Fruit fly (Drosophila melanogaster) whole organism, prepupa: ENCODE measurements around the gene nmdyn-D7.
A peak's percentile ranks its signal among the peaks of the same experiment; 100 is the strongest.

Experiments
- CG10631 ChIP-seq: fragments of 200-800 bp; sonication (Bioruptor generic); optimal IDR thresholded peaks from 2 replicates; lab custom pipeline; 2016; ENCODE audit warnings: missing biosample characterization, missing genetic modification characterization
- CG11762 ChIP-seq: fragments of 200-800 bp; sonication (Bioruptor generic); optimal IDR thresholded peaks from 3 replicates; lab custom pipeline; 2016; ENCODE audit warnings: missing biosample characterization, missing genetic modification characterization; ENCODE audit not compliant: insufficient read depth
- CG1621 ChIP-seq: fragments of 200-800 bp; sonication (Bioruptor generic); optimal IDR thresholded peaks from 3 replicates; lab custom pipeline; 2018; ENCODE audit warnings: missing biosample characterization, mild to moderate bottlenecking, missing genetic modification characterization
- CG16779 ChIP-seq: fragments of 200-800 bp; sonication (Bioruptor generic); optimal IDR thresholded peaks from 3 replicates; lab custom pipeline; 2017; ENCODE audit warnings: missing biosample characterization, mild to moderate bottlenecking, missing genetic modification characterization
- CG3032 ChIP-seq: fragments of 200-800 bp; optimal IDR thresholded peaks from 2 replicates; lab custom pipeline; 2019; ENCODE audit warnings: missing biosample characterization, mild to moderate bottlenecking, missing genetic modification characterization, moderate library complexity
- CG32006 ChIP-seq: fragments of 200-800 bp; sonication (Bioruptor generic); optimal IDR thresholded peaks from 3 replicates; lab custom pipeline; 2017; ENCODE audit warnings: missing biosample characterization, mild to moderate bottlenecking, missing genetic modification characterization
- CG6163 ChIP-seq: fragments of 200-800 bp; sonication (Bioruptor generic); IDR thresholded peaks from 3 replicates; pipeline ENCODE4 v1.3.6; 2022; ENCODE audit warnings: missing biosample characterization, missing genetic modification characterization
- CG6276 ChIP-seq: fragments of 200-800 bp; sonication (Bioruptor generic); optimal IDR thresholded peaks from 2 replicates; lab custom pipeline; 2017; ENCODE audit warnings: missing biosample characterization, mild to moderate bottlenecking, missing genetic modification characterization
- CG6792 ChIP-seq: fragments of 200-800 bp; sonication (Bioruptor generic); optimal IDR thresholded peaks from 3 replicates; lab custom pipeline; 2016; ENCODE audit warnings: missing biosample characterization, missing genetic modification characterization
- CG6854 ChIP-seq: fragments of 200-800 bp; sonication (Bioruptor generic); optimal IDR thresholded peaks from 2 replicates; lab custom pipeline; 2017; ENCODE audit warnings: missing biosample characterization, mild to moderate bottlenecking, missing genetic modification characterization
- CG7368 ChIP-seq: fragments of 200-800 bp; sonication (Bioruptor generic); optimal IDR thresholded peaks from 3 replicates; lab custom pipeline; 2016; ENCODE audit warnings: missing biosample characterization, missing genetic modification characterization
- CG8119 ChIP-seq: fragments of 200-800 bp; sonication (Bioruptor generic); IDR thresholded peaks from 3 replicates; pipeline ENCODE4 v1.3.6; 2022; ENCODE audit warnings: missing biosample characterization, missing genetic modification characterization
- CG8319 ChIP-seq: fragments of 200-800 bp; sonication (Bioruptor generic); optimal IDR thresholded peaks from 3 replicates; lab custom pipeline; 2016; ENCODE audit warnings: missing biosample characterization, missing genetic modification characterization
- CG9139 ChIP-seq: fragments of 200-800 bp; sonication (Bioruptor generic); optimal IDR thresholded peaks from 3 replicates; lab custom pipeline; 2017; ENCODE audit warnings: missing biosample characterization, mild to moderate bottlenecking, missing genetic modification characterization
- Eip78C ChIP-seq: fragments of 200-800 bp; sonication (Bioruptor generic); peaks from one replicate; lab custom pipeline; 2016; ENCODE audit warnings: missing biosample characterization, missing genetic modification characterization
- Eip93F ChIP-seq: fragments of 200-800 bp; sonication (Bioruptor generic); optimal IDR thresholded peaks from 2 replicates; lab custom pipeline; 2016; ENCODE audit warnings: missing biosample characterization, mild to moderate bottlenecking, missing genetic modification characterization
- Ets21C ChIP-seq: fragments of 200-800 bp; sonication (Bioruptor generic); optimal IDR thresholded peaks from 3 replicates; lab custom pipeline; 2016; ENCODE audit warnings: missing biosample characterization, missing genetic modification characterization
- Ets96B ChIP-seq: fragments of 200-800 bp; optimal IDR thresholded peaks from 2 replicates; lab custom pipeline; 2019; ENCODE audit warnings: missing biosample characterization, mild to moderate bottlenecking, missing genetic modification characterization, moderate library complexity
- Hr38 ChIP-seq: sonication (Bioruptor generic); optimal IDR thresholded peaks from 2 replicates; lab custom pipeline; 2016; ENCODE audit warnings: missing biosample characterization, missing genetic modification characterization
- Hr4 ChIP-seq: fragments of 200-800 bp; sonication (Bioruptor generic); optimal IDR thresholded peaks from 3 replicates; lab custom pipeline; 2016; ENCODE audit warnings: missing biosample characterization, missing genetic modification characterization
- Smox ChIP-seq: fragments of 200-800 bp; sonication (Bioruptor generic); optimal IDR thresholded peaks from 3 replicates; lab custom pipeline; 2016; ENCODE audit warnings: missing biosample characterization, missing genetic modification characterization
- Sox102F ChIP-seq: fragments of 200-800 bp; sonication (Bioruptor generic); optimal IDR thresholded peaks from 2 replicates; lab custom pipeline; 2016; ENCODE audit warnings: missing biosample characterization, mild to moderate bottlenecking, missing genetic modification characterization
- Sox14 ChIP-seq: fragments of 200-800 bp; sonication (Bioruptor generic); optimal IDR thresholded peaks from 3 replicates; lab custom pipeline; 2016; ENCODE audit warnings: missing biosample characterization, missing genetic modification characterization
- achi ChIP-seq: fragments of 200-800 bp; sonication (Bioruptor generic); optimal IDR thresholded peaks from 3 replicates; lab custom pipeline; 2016; ENCODE audit warnings: missing biosample characterization, missing genetic modification characterization
- acj6 ChIP-seq: fragments of 200-800 bp; sonication (Bioruptor generic); optimal IDR thresholded peaks from 3 replicates; lab custom pipeline; 2016; ENCODE audit warnings: missing biosample characterization, missing genetic modification characterization
- dsx ChIP-seq: fragments of 200-800 bp; optimal IDR thresholded peaks from 3 replicates; lab custom pipeline; 2019; ENCODE audit warnings: missing biosample characterization, mild to moderate bottlenecking, missing genetic modification characterization, moderate library complexity; ENCODE audit not compliant: poor library complexity, severe bottlenecking
- eg ChIP-seq: fragments of 200-800 bp; sonication (Bioruptor generic); IDR thresholded peaks from 3 replicates; pipeline ENCODE4 v1.3.6; 2022; ENCODE audit warnings: missing biosample characterization, missing genetic modification characterization
- fd59A ChIP-seq: fragments of 200-800 bp; sonication (Bioruptor generic); optimal IDR thresholded peaks from 2 replicates; lab custom pipeline; 2017; ENCODE audit warnings: missing biosample characterization, mild to moderate bottlenecking, missing genetic modification characterization, missing genetic modification reagents
- fd85E ChIP-seq: fragments of 200-800 bp; sonication (Bioruptor generic); optimal IDR thresholded peaks from 3 replicates; lab custom pipeline; 2016; ENCODE audit warnings: missing biosample characterization, missing genetic modification characterization
- fkh ChIP-seq: fragments of 200-800 bp; sonication (Bioruptor generic); optimal IDR thresholded peaks from 3 replicates; lab custom pipeline; 2017; ENCODE audit warnings: missing biosample characterization, mild to moderate bottlenecking, missing genetic modification characterization, moderate library complexity
- pdm3 ChIP-seq: fragments of 200-800 bp; sonication (Bioruptor generic); optimal IDR thresholded peaks from 3 replicates; lab custom pipeline; 2016; ENCODE audit warnings: missing biosample characterization, missing genetic modification characterization
- spab ChIP-seq: fragments of 200-800 bp; sonication (Bioruptor generic); optimal IDR thresholded peaks from 2 replicates; lab custom pipeline; 2017; ENCODE audit warnings: missing biosample characterization, mild to moderate bottlenecking, missing genetic modification characterization, missing genetic modification reagents
- ss ChIP-seq, 2 experiments: fragments of 200-800 bp; sonication (Bioruptor generic); optimal IDR thresholded peaks; 2 replicates in 1 of 2; 3 replicates in 1 of 2; lab custom pipeline; 2017 to 2018; ENCODE audit warnings: mild to moderate bottlenecking in 2 of 2, missing biosample characterization in 2 of 2, missing genetic modification characterization in 2 of 2, moderate library complexity in 1 of 2
- svp ChIP-seq: fragments of 200-800 bp; sonication (Bioruptor generic); peaks from one replicate; lab custom pipeline; 2016; ENCODE audit warnings: missing biosample characterization, missing genetic modification characterization
- vri ChIP-seq: fragments of 200-800 bp; sonication (Bioruptor generic); optimal IDR thresholded peaks from 3 replicates; lab custom pipeline; 2016; ENCODE audit warnings: missing biosample characterization, mild to moderate bottlenecking, missing genetic modification characterization

The nmdyn-D7 gene

dm6 chr3R:9677734-9678341 is 1.9 kb upstream of the nmdyn-D7 start, which contains the start of gene p23:
Gene p23 (plus strand): TSS chr3R:9677927.
- no peak for TF ChIP-seq spab
- no peak for TF ChIP-seq CG6276 (GFP tag; lab: Kevin White, UChicago)
- TF ChIP-seq achi (GFP tag; lab: Kevin White, UChicago) = peak; percentile 81
- no peak for TF ChIP-seq CG1621 (tag; lab: Kevin White, UChicago)
- no peak for TF ChIP-seq CG10631 (GFP tag; lab: Kevin White, UChicago)
- TF ChIP-seq Sox102F (GFP tag; lab: Kevin White, UChicago) = no peak
- TF ChIP-seq dsx (GFP tag; lab: Kevin White, UChicago) = peak; percentile 34
- TF ChIP-seq CG32006 (GFP tag; lab: Kevin White, UChicago) = no peak
- no peak for TF ChIP-seq CG8319 (GFP tag; lab: Kevin White, UChicago)
- TF ChIP-seq CG11762 (GFP tag; lab: Kevin White, UChicago) = no peak
- no peak for TF ChIP-seq Ets96B (tag; lab: Kevin White, UChicago)
- no peak for TF ChIP-seq Hr38 (GFP tag; lab: Kevin White, UChicago)
- TF ChIP-seq CG8119 (GFP tag; lab: Robert Waterston, UW) = no peak
- no peak for TF ChIP-seq Hr4 (GFP tag; lab: Kevin White, UChicago)
- TF ChIP-seq vri (GFP tag; lab: Kevin White, UChicago) = no peak
- no peak for TF ChIP-seq CG3032 (tag; lab: Kevin White, UChicago)
- TF ChIP-seq ss (GFP tag; optimal IDR thresholded peaks at IDR 0.05; lab: Kevin White, UChicago) = peak in 1 of 2 experiments; percentile 43
- no peak for TF ChIP-seq acj6 (GFP tag; lab: Kevin White, UChicago)
- no peak for TF ChIP-seq Eip78C (GFP tag; lab: Kevin White, UChicago)
- no peak for TF ChIP-seq fd59A (GFP tag; lab: Kevin White, UChicago)
- TF ChIP-seq CG6854 = no peak
- TF ChIP-seq CG9139 (GFP tag; lab: Kevin White, UChicago) = peak; percentile 9
- TF ChIP-seq Ets21C = no peak
- no peak for TF ChIP-seq pdm3 (GFP tag; lab: Kevin White, UChicago)
- no peak for TF ChIP-seq fd85E (GFP tag; lab: Kevin White, UChicago)
- no peak for TF ChIP-seq CG16779 (tag; lab: Kevin White, UChicago)
- TF ChIP-seq fkh = peak; percentile 11
- no peak for TF ChIP-seq CG6163 (GFP tag; lab: Robert Waterston, UW)
- TF ChIP-seq Sox14 (GFP tag; lab: Kevin White, UChicago) = peak; percentile 66
- no peak for TF ChIP-seq Smox (GFP tag; lab: Kevin White, UChicago)
- TF ChIP-seq CG6792 (GFP tag; lab: Kevin White, UChicago) = no peak
- 0 out of 3 replicates have a peak, but pooled peaks have one; percentile 9 for TF ChIP-seq eg (GFP tag; lab: Robert Waterston, UW)
- no peak for TF ChIP-seq Eip93F (GFP tag; lab: Kevin White, UChicago)
- no peak for TF ChIP-seq CG7368 (GFP tag; lab: Kevin White, UChicago)

dm6 chr3R:9683064-9683682 is 3.4 kb downstream of the nmdyn-D7 start:
- TF ChIP-seq svp (GFP tag; lab: Kevin White, UChicago) = peak; percentile 94
- TF ChIP-seq Eip93F (GFP tag; lab: Kevin White, UChicago) = no peak

dm6 chr3R:9684125-9684524 is 4.4 kb downstream of the nmdyn-D7 start, which contains the start of gene CG9444:
Gene CG9444 (minus strand): TSS chr3R:9684264.
- TF ChIP-seq Eip78C (GFP tag; lab: Kevin White, UChicago) (peak; percentile 11), CG6792 (GFP tag; lab: Kevin White, UChicago) (no peak), Ets21C (no peak), svp (GFP tag; lab: Kevin White, UChicago) (peak; percentile 93), Hr38 (GFP tag; lab: Kevin White, UChicago) (no peak), CG32006 (GFP tag; lab: Kevin White, UChicago) (no peak), pdm3 (GFP tag; lab: Kevin White, UChicago) (no peak)
